Worm (Caenorhabditis elegans) whole organism, L4 larva: ENCODE data around the gene unc-80.

Source experiments
- F44E2.7 ChIP-seq: fragments of 200-800 bp; sonication (Bioruptor generic); IDR thresholded peaks from 2 replicates; pipeline ENCODE4 v2.1.2; 2022; ENCODE audit warnings: missing genetic modification characterization, missing compliant biosample characterization
- T20F7.1 ChIP-seq: fragments of 200-800 bp; sonication (Bioruptor generic); optimal IDR thresholded peaks from 2 replicates; lab custom pipeline; 2018; ENCODE audit warnings: mild to moderate bottlenecking, missing genetic modification characterization, missing compliant biosample characterization
- Y105C5A.15 ChIP-seq: fragments of 200-800 bp; sonication (Bioruptor generic); IDR thresholded peaks from 2 replicates; pipeline ENCODE4 v1.3.6; 2022; ENCODE audit warnings: missing genetic modification characterization, missing compliant biosample characterization
- ZK337.2 ChIP-seq: fragments of 200-800 bp; sonication (Bioruptor generic); IDR thresholded peaks from 2 replicates; pipeline ENCODE4 v1.3.6; 2022; ENCODE audit warnings: missing genetic modification reagents, missing genetic modification characterization, missing compliant biosample characterization
- ZK546.5 ChIP-seq, 2 experiments: sonication (generic microtip); optimal IDR thresholded peaks; 2 replicates each; lab custom pipeline; 2017; ENCODE audit warnings: missing biosample characterization in 2 of 2, missing genetic modification characterization in 2 of 2
- aha-1 ChIP-seq: fragments of 150-350 bp; peaks from one replicate; lab custom pipeline; 2014; ENCODE audit warnings: missing biosample characterization, missing genetic modification characterization
- aly-2 ChIP-seq: sonication (generic microtip); optimal IDR thresholded peaks from 2 replicates; lab custom pipeline; 2018; ENCODE audit warnings: missing biosample characterization, missing genetic modification characterization
- ama-1 ChIP-seq: fragments of 150-350 bp; optimal IDR thresholded peaks from 2 replicates; lab custom pipeline; 2014; ENCODE audit warnings: inconsistent platforms, mixed read lengths
- arid-1 ChIP-seq: fragments of 200-800 bp; sonication (Bioruptor generic); conservative IDR thresholded peaks from 2 replicates; pipeline ENCODE4 v1.3.6; 2022; ENCODE audit warnings: missing genetic modification reagents, missing genetic modification characterization, missing compliant biosample characterization
- ceh-28 ChIP-seq: fragments of 150-350 bp; optimal IDR thresholded peaks from 2 replicates; lab custom pipeline; 2014; ENCODE audit warnings: missing biosample characterization, missing genetic modification reagents, missing genetic modification characterization
- ces-1 ChIP-seq: fragments of 150-350 bp; sonication (generic microtip); optimal IDR thresholded peaks from 4 replicates; lab custom pipeline; 2014; ENCODE audit warnings: missing biosample characterization, missing genetic modification reagents, missing genetic modification characterization
- daf-12 ChIP-seq: fragments of 150-350 bp; optimal IDR thresholded peaks from 2 replicates; lab custom pipeline; 2014; ENCODE audit warnings: missing biosample characterization, missing genetic modification reagents, missing genetic modification characterization
- daf-16 ChIP-seq, 3 experiments: sonication (generic microtip); optimal IDR thresholded peaks; 2 replicates each; lab custom pipeline; 2016 to 2017; ENCODE audit warnings: missing genetic modification characterization in 3 of 3, missing genetic modification reagents in 3 of 3, mild to moderate bottlenecking in 2 of 3, missing compliant biosample characterization in 2 of 3, missing biosample characterization in 1 of 3, moderate library complexity in 1 of 3
- dmd-6 ChIP-seq: fragments of 200-800 bp; sonication (Bioruptor generic); IDR thresholded peaks from 2 replicates; pipeline ENCODE4 v1.3.6; 2022; ENCODE audit warnings: missing genetic modification reagents, missing genetic modification characterization, missing compliant biosample characterization
- dpl-1 ChIP-seq: fragments of 150-350 bp; optimal IDR thresholded peaks from 2 replicates; lab custom pipeline; 2014; ENCODE audit warnings: missing biosample characterization, missing genetic modification reagents, missing genetic modification characterization
- dve-1 ChIP-seq: sonication (generic microtip); optimal IDR thresholded peaks from 2 replicates; lab custom pipeline; 2017; ENCODE audit warnings: antibody characterized with exemption, mild to moderate bottlenecking, missing genetic modification characterization, missing compliant biosample characterization; ENCODE audit not compliant: insufficient read depth
- egl-27 ChIP-seq: sonication (generic microtip); optimal IDR thresholded peaks from 3 replicates; lab custom pipeline; 2017; ENCODE audit warnings: missing biosample characterization, missing genetic modification reagents, missing genetic modification characterization
- fkh-10 ChIP-seq: fragments of 150-350 bp; optimal IDR thresholded peaks from 2 replicates; lab custom pipeline; 2014; ENCODE audit warnings: missing biosample characterization, missing genetic modification reagents, missing genetic modification characterization
- hif-1 ChIP-seq, 2 experiments: sonication (generic microtip); optimal IDR thresholded peaks; 2 replicates each; lab custom pipeline; 2016 to 2017; ENCODE audit warnings: missing compliant biosample characterization in 2 of 2, missing genetic modification characterization in 2 of 2, missing genetic modification reagents in 2 of 2, missing genotype in 2 of 2, mild to moderate bottlenecking in 1 of 2
- hlh-11 ChIP-seq: fragments of 200-800 bp; sonication (Bioruptor generic); optimal IDR thresholded peaks from 2 replicates; lab custom pipeline; 2018; ENCODE audit warnings: mild to moderate bottlenecking, missing genetic modification characterization, missing compliant biosample characterization
- hlh-30 ChIP-seq: sonication (generic microtip); optimal IDR thresholded peaks from 2 replicates; lab custom pipeline; 2017; ENCODE audit warnings: antibody characterized with exemption, mild to moderate bottlenecking, missing genetic modification characterization, missing compliant biosample characterization; ENCODE audit not compliant: insufficient read depth
- hmg-1.1 ChIP-seq: fragments of 200-800 bp; sonication (Bioruptor generic); IDR thresholded peaks from 2 replicates; pipeline ENCODE4 v1.3.6; 2022; ENCODE audit warnings: missing genetic modification reagents, missing genetic modification characterization, missing compliant biosample characterization
- lin-1 ChIP-seq: fragments of 200-800 bp; sonication (Bioruptor generic); IDR thresholded peaks from 2 replicates; pipeline ENCODE4 v1.3.6; 2022; ENCODE audit warnings: missing genetic modification reagents, missing genetic modification characterization, missing compliant biosample characterization
- lin-29 ChIP-seq: fragments of 200-800 bp; sonication (Bioruptor generic); IDR thresholded peaks from 2 replicates; pipeline ENCODE4 v1.3.6; 2022; ENCODE audit warnings: missing genetic modification reagents, missing genetic modification characterization, missing compliant biosample characterization
- lsy-2 ChIP-seq, 2 experiments: fragments of 150-350 bp in 1 of 2; sonication (generic microtip) in 1 of 2; optimal IDR thresholded peaks; 2 replicates each; lab custom pipeline; 2014 to 2017; ENCODE audit warnings: missing biosample characterization in 2 of 2, missing genetic modification characterization in 2 of 2
- mdl-1 ChIP-seq, 2 experiments: fragments of 150-350 bp in 1 of 2; sonication (generic microtip) in 1 of 2; optimal IDR thresholded peaks; 2 replicates each; lab custom pipeline; 2014 to 2017; ENCODE audit warnings: missing biosample characterization in 2 of 2, missing genetic modification characterization in 2 of 2
- mep-1 ChIP-seq: fragments of 150-350 bp; sonication (generic microtip); optimal IDR thresholded peaks from 3 replicates; lab custom pipeline; 2014; ENCODE audit warnings: missing biosample characterization, missing genetic modification characterization
- mes-2 ChIP-seq: sonication (generic microtip); optimal IDR thresholded peaks from 2 replicates; lab custom pipeline; 2016; ENCODE audit warnings: missing genotype, mild to moderate bottlenecking, missing genetic modification characterization, missing compliant biosample characterization; ENCODE audit not compliant: poor library complexity, severe bottlenecking
- mxl-2 ChIP-seq: fragments of 200-800 bp; sonication (Bioruptor generic); conservative IDR thresholded peaks from 2 replicates; pipeline ENCODE4 v1.3.6; 2022; ENCODE audit warnings: missing genetic modification reagents, missing genetic modification characterization, missing compliant biosample characterization
- nhr-28 ChIP-seq: fragments of 150-350 bp; optimal IDR thresholded peaks from 2 replicates; lab custom pipeline; 2014; ENCODE audit warnings: missing biosample characterization, missing genetic modification characterization
- nhr-42 ChIP-seq: fragments of 200-800 bp; sonication (Bioruptor generic); IDR thresholded peaks from 2 replicates; pipeline ENCODE4 v1.3.6; 2022; ENCODE audit warnings: missing genetic modification characterization, missing compliant biosample characterization
- nhr-48 ChIP-seq: sonication (generic microtip); optimal IDR thresholded peaks from 2 replicates; lab custom pipeline; 2016; ENCODE audit warnings: mild to moderate bottlenecking, missing genetic modification characterization, missing compliant biosample characterization
- nhr-77 ChIP-seq: fragments of 150-350 bp; optimal IDR thresholded peaks from 2 replicates; lab custom pipeline; 2014; ENCODE audit warnings: missing biosample characterization, missing genetic modification characterization
- php-3 ChIP-seq: fragments of 200-800 bp; sonication (Bioruptor generic); IDR thresholded peaks from 2 replicates; pipeline ENCODE4 v1.3.6; 2022; ENCODE audit warnings: missing genetic modification reagents, missing genetic modification characterization, missing compliant biosample characterization
- tra-1 ChIP-seq: fragments of 200-800 bp; sonication (Bioruptor generic); IDR thresholded peaks from 2 replicates; pipeline ENCODE4 v1.3.6; 2022; ENCODE audit warnings: missing genetic modification reagents, missing genetic modification characterization, missing compliant biosample characterization
- unc-62 ChIP-seq, 3 experiments: fragments of 150-350 bp in 1 of 3; sonication (generic microtip); optimal IDR thresholded peaks in 2 of 3; peaks in 1 of 3; 1 replicate in 1 of 3; 2 replicates in 2 of 3; lab custom pipeline; 2014 to 2017; ENCODE audit warnings: missing biosample characterization in 3 of 3, missing genetic modification characterization in 3 of 3, missing genetic modification reagents in 3 of 3, missing genotype in 1 of 3
- zfp-2 ChIP-seq: sonication (generic microtip); optimal IDR thresholded peaks from 2 replicates; lab custom pipeline; 2016; ENCODE audit warnings: mild to moderate bottlenecking, missing genetic modification characterization, missing compliant biosample characterization

Gene unc-80

DNA sequence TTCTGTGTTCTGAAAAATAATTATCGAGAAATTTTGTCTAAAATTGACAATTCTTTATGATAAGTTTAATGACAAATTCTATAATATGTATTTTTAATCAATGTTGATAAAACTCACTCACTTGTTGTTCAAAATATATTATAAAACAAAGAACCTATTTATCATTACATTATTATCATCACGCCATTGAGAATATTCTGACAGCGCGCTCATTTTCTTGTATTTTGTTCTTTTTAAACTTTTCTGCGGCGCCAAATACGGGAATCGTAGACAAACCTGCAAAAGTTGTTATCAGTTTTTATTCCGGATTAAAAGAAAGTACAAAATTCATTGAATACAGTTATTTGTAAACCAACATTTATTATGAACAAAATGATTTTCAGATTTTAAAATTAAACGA is 13.0 kb upstream of the unc-80 start:
- TF ChIP-seq nhr-42 (GFP tag; lab: Robert Waterston, UW), result no peak
- no peak for TF ChIP-seq daf-16 (GFP tag; optimal IDR thresholded peaks at IDR 0.05; lab: Kevin White, UChicago)
- TF ChIP-seq daf-16 (tag; optimal IDR thresholded peaks at IDR 0.05; lab: Kevin White, UChicago), result peak; percentile 96
- TF ChIP-seq ceh-28 (tag; lab: Kevin White, UChicago), result no peak
- peak; percentile 18 for TF ChIP-seq nhr-28 (tag; lab: Kevin White, UChicago)
- peak; percentile 59 for TF ChIP-seq mep-1 (tag; lab: Kevin White, UChicago)
- peak; percentile 48 for TF ChIP-seq T20F7.1 (GFP tag; lab: Kevin White, UChicago)
- peak; percentile 70 for TF ChIP-seq dve-1 (tag; lab: Kevin White, UChicago)
- peak in 1 of 2 experiments; percentile 27 for TF ChIP-seq lsy-2 (tag; optimal IDR thresholded peaks at IDR 0.05; lab: Kevin White, UChicago)
- TF ChIP-seq aly-2 (tag; lab: Kevin White, UChicago), result no peak
- peak; percentile 58 for TF ChIP-seq hlh-11 (tag; lab: Kevin White, UChicago)
- no peak for TF ChIP-seq nhr-77
- TF ChIP-seq dmd-6, result peak; percentile 68

DNA sequence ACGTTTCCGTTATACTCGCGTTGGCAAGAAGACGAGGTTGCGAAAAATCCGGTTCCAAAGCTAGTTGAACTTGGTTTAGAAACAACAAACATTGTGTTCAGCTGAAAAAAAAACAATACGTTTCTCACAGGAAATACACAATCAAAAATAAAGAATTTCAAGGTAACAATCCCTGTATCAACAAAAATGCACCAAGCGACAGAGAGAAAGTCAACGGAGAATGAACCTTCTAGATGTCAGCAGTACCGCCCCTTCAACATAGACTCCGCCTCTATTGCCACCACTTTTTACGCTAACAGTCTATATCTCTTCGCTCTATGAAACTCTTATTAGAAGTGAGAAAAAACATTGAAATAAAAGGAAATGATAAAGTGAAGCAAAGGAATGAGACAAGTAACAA is 11.1 kb upstream of the unc-80 start, which contains the start of gene F31D4.8:
TSS of gene F31D4.8 (minus strand) at position 101 of the 400 bp plus-strand sequence.
- TF ChIP-seq aha-1 (tag; lab: Kevin White, UChicago) (peak; percentile 41), lin-1 (GFP tag; lab: Robert Waterston, UW) (no peak), daf-16 (GFP tag; optimal IDR thresholded peaks at IDR 0.05; lab: Kevin White, UChicago) (no peak), daf-16 (tag; optimal IDR thresholded peaks at IDR 0.05; lab: Kevin White, UChicago) (peak; percentile 20)

DNA sequence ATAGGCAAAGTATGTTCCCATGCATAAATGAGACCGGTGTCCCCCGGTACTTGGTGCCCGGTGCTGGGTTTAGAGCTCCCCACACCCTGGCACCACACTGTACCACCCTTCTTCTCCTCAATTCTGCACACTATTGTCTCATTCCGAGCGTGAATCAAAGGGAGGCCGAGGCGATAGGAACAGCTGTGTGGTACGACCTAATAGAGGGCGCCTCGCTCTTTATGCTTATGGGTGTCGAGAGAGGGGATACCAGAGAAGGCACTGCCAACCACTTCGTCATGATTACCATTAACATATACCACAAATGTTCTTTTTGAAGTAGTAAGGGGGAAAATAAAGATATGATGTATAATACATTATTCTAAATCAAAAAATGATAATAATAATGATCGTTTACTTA is 8.8 kb upstream of the unc-80 start:
- TF ChIP-seq aha-1 (tag; lab: Kevin White, UChicago), result peak; percentile 61
- TF ChIP-seq ces-1, result no peak
- TF ChIP-seq lin-29 (GFP tag; lab: Robert Waterston, UW), result no peak

DNA sequence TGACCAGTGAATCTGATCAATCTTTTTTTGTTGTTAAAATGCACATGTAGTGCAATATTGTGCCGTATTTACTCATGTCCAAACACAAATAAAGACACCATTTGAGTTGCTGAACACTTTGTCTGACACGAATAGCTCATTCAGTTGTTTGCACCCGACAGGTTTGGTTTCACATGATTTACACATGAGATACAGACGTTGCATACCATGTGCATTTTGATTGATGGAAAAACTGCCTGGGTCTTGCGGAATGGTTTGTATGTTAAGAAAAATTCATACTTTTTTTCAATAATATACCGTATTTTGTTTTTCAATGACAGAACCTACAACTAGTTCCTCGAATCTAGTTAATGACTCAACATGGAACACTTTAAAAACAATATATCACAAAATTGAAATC is 8.2 kb upstream of the unc-80 start:
- TF ChIP-seq mxl-2 (GFP tag; lab: Robert Waterston, UW), result peak; percentile 97
- TF ChIP-seq daf-16 (GFP tag; optimal IDR thresholded peaks at IDR 0.05; lab: Kevin White, UChicago), result no peak
- peak; percentile 39 for TF ChIP-seq daf-16 (tag; optimal IDR thresholded peaks at IDR 0.05; lab: Kevin White, UChicago)
- peak; percentile 10 for TF ChIP-seq dve-1 (tag; lab: Kevin White, UChicago)
- peak; percentile 54 for TF ChIP-seq hlh-30 (tag; lab: Kevin White, UChicago)
- no peak for TF ChIP-seq mes-2
- TF ChIP-seq T20F7.1 (GFP tag; lab: Kevin White, UChicago), result no peak
- TF ChIP-seq lin-29 (GFP tag; lab: Robert Waterston, UW), result no peak
- peak in 1 of 2 experiments; percentile 81 for TF ChIP-seq unc-62 (GFP tag; optimal IDR thresholded peaks at IDR 0.05 in 1 of 2; lab: Kevin White, UChicago)
- TF ChIP-seq unc-62 (tag; optimal IDR thresholded peaks at IDR 0.05; lab: Kevin White, UChicago), result no peak
- peak; percentile 35 for TF ChIP-seq nhr-48 (tag; lab: Kevin White, UChicago)
- no peak for TF ChIP-seq Y105C5A.15 (GFP tag; lab: Robert Waterston, UW)
- peak; percentile 67 for TF ChIP-seq dmd-6
- TF ChIP-seq, all 104 proteins: peak for 7

DNA sequence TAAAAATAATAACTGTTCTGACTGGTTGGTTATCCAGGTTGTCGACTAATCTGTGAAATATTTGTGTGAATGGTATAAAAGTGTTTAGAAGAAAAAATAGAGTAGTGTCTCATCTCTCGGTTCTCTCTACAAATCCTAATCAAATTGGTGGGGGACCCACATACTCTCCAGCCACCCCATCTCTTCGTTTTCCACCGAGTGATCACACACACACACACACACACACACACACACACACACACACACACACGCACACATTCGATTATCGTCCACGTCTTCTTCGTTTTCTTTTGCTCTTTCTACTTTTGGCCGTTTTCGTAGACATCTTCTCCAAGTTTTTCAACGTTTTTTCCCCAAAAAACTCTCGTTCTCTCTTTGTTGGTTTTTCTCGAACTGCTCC is 6.3 kb upstream of the unc-80 start:
- no peak for TF ChIP-seq tra-1
- no peak for TF ChIP-seq egl-27 (tag; lab: Kevin White, UChicago)
- TF ChIP-seq ama-1 (lab: Kevin White, UChicago), result no peak
- no peak for TF ChIP-seq dmd-6
- no peak for TF ChIP-seq dpl-1
- TF ChIP-seq F44E2.7 (GFP tag; lab: Robert Waterston, UW), result no peak
- TF ChIP-seq ces-1, result peak; percentile 85
- peak; percentile 55 for TF ChIP-seq fkh-10

DNA sequence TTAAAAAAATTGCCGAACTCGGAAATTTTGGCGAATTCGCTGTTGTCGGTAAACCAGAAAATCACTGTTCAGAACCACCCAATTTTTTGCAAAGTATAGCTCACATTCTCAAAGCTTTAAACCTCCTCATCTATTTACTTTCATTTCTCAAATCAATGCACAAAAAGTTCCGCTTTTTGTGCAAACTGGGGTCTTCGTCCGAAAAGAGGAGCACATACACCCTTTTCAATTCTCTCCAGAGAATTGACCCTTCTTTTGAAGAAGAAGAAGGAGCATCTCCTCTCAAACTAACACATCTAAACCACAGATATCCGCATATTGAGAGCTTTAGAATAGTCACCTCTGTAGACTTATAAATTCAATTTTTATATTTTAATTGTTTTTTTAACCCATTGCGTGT is 4.1 kb upstream of the unc-80 start:
- TF ChIP-seq daf-12 (tag; lab: Kevin White, UChicago), result no peak
- TF ChIP-seq hmg-1.1, result no peak
- no peak for TF ChIP-seq hif-1 (tag; optimal IDR thresholded peaks at IDR 0.05; lab: Kevin White, UChicago)
- TF ChIP-seq mdl-1 (tag; optimal IDR thresholded peaks at IDR 0.05; lab: Kevin White, UChicago), result no peak
- peak in 1 of 2 experiments; percentile 62 for TF ChIP-seq unc-62 (GFP tag; optimal IDR thresholded peaks at IDR 0.05 in 1 of 2; lab: Kevin White, UChicago)
- TF ChIP-seq unc-62 (tag; optimal IDR thresholded peaks at IDR 0.05; lab: Kevin White, UChicago), result no peak
- TF ChIP-seq lin-1 (GFP tag; lab: Robert Waterston, UW), result no peak
- no peak for TF ChIP-seq ZK337.2 (GFP tag; lab: Robert Waterston, UW)
- TF ChIP-seq aha-1 (tag; lab: Kevin White, UChicago), result peak; percentile 70
- no peak for TF ChIP-seq zfp-2 (tag; lab: Kevin White, UChicago)
- no peak for TF ChIP-seq arid-1 (GFP tag; lab: Robert Waterston, UW)
- no peak for TF ChIP-seq ZK546.5 (tag; optimal IDR thresholded peaks at IDR 0.05; lab: Kevin White, UChicago)
- TF ChIP-seq php-3 (GFP tag; lab: Robert Waterston, UW), result no peak
